Worm (Caenorhabditis elegans): ENCODE results near the gene emc-5.

ce11 chrII:11533716-11534115 is 37.1 kb downstream of the emc-5 start, which contains the start of gene mdt-8:
- TF ChIP-seq him-1 (tag; optimal IDR thresholded peaks at IDR 0.05) (no peak), dao-5 (tag; optimal IDR thresholded peaks at IDR 0.05) (no peak), W03F9.2 (tag; optimal IDR thresholded peaks at IDR 0.05) (no peak)
